Worm (Caenorhabditis elegans) whole organism, L3 larva: Measurements from ENCODE around the gene xbx-1.

Source experiments
- aly-2 ChIP-seq: fragments of 150-350 bp; optimal IDR thresholded peaks from 2 replicates; lab custom pipeline; 2014; ENCODE audit warnings: missing biosample characterization, missing genetic modification characterization
- ceh-16 ChIP-seq: sonication (generic microtip); optimal IDR thresholded peaks from 2 replicates; lab custom pipeline; 2017; ENCODE audit warnings: missing biosample characterization, missing genetic modification characterization
- egl-27 ChIP-seq: sonication (generic microtip); optimal IDR thresholded peaks from 4 replicates; lab custom pipeline; 2017; ENCODE audit warnings: missing biosample characterization, missing genetic modification reagents, missing genetic modification characterization
- elt-2 ChIP-seq: sonication (generic microtip); optimal IDR thresholded peaks from 2 replicates; lab custom pipeline; 2016; ENCODE audit warnings: missing genetic modification reagents, mild to moderate bottlenecking, missing genetic modification characterization, missing compliant biosample characterization
- nhr-11 ChIP-seq: fragments of 150-350 bp; optimal IDR thresholded peaks from 2 replicates; lab custom pipeline; 2014; ENCODE audit warnings: missing biosample characterization, missing genetic modification characterization
- nhr-23 ChIP-seq: fragments of 150-350 bp; optimal IDR thresholded peaks from 2 replicates; lab custom pipeline; 2014; ENCODE audit warnings: missing biosample characterization, missing genetic modification reagents, missing genetic modification characterization
- nhr-43 ChIP-seq: sonication (generic microtip); optimal IDR thresholded peaks from 2 replicates; lab custom pipeline; 2016; ENCODE audit warnings: mild to moderate bottlenecking, missing genetic modification characterization, missing compliant biosample characterization; ENCODE audit not compliant: poor library complexity, severe bottlenecking
- pqm-1 ChIP-seq: fragments of 150-350 bp; optimal IDR thresholded peaks from 2 replicates; lab custom pipeline; 2017; ENCODE audit warnings: missing biosample characterization, missing genetic modification characterization, inconsistent platforms
- tbx-2 ChIP-seq: sonication (generic microtip); optimal IDR thresholded peaks from 2 replicates; lab custom pipeline; 2016; ENCODE audit warnings: mild to moderate bottlenecking, missing genetic modification characterization, missing compliant biosample characterization
- unc-39 ChIP-seq: sonication (generic microtip); optimal IDR thresholded peaks from 4 replicates; lab custom pipeline; 2017; ENCODE audit warnings: missing biosample characterization, missing genetic modification characterization

- TF ChIP-seq egl-27 (no peak), elt-2 (tag; lab: Kevin White, UChicago) (no peak), aly-2 (tag; lab: Kevin White, UChicago) (no peak), nhr-23 (no peak), nhr-43 (tag; lab: Kevin White, UChicago) (no peak), pqm-1 (tag; lab: Kevin White, UChicago) (no peak), ceh-16 (no peak), nhr-11 (tag; lab: Kevin White, UChicago) (no peak), unc-39 (tag; lab: Kevin White, UChicago) (no peak), tbx-2 (tag; lab: Kevin White, UChicago) (no peak)
These were observed 40.2 kb downstream of the xbx-1 start, which contains the start of gene F14H8.2 for ce11 chrV:15020229-15020628.
